Fruit fly (Drosophila melanogaster): ENCODE data around the gene CG2691.

- TF ChIP-seq GATAd (GFP tag; optimal IDR thresholded peaks at IDR 0.05) (no peak), Hr83 (GFP tag; optimal IDR thresholded peaks at IDR 0.05; ENCODE audit: poor library complexity, severe bottlenecking) (no peak), lola (GFP tag; optimal IDR thresholded peaks at IDR 0.05) (no peak), Jra (GFP tag; optimal IDR thresholded peaks at IDR 0.05) (no peak), ey (GFP tag; optimal IDR thresholded peaks at IDR 0.05) (no peak), Myc (optimal IDR thresholded peaks at IDR 0.05) (no peak), rgr (GFP tag; optimal IDR thresholded peaks at IDR 0.05) (no peak)
Observed at dm6 chrX:13649801-13650200, 25.6 kb upstream of the CG2691 start.
